Fruit fly (Drosophila melanogaster) whole organism, embryonic: ENCODE results near the gene CG17234.

ENCODE experiments used
- Atf3 ChIP-seq: fragments of 200-800 bp; sonication (Bioruptor generic); optimal IDR thresholded peaks from 3 replicates; lab custom pipeline; 2016; ENCODE audit warnings: missing biosample characterization, missing genetic modification characterization
- B-H1 ChIP-seq: fragments of 200-800 bp; sonication (Bioruptor generic); IDR thresholded peaks from 3 replicates; pipeline ENCODE4 v1.3.6; 2022; ENCODE audit warnings: missing biosample characterization, missing genetic modification characterization
- CG1024 ChIP-seq: fragments of 200-800 bp; sonication (Bioruptor generic); IDR thresholded peaks from 2 replicates; pipeline ENCODE4 v1.3.6; 2022; ENCODE audit warnings: missing biosample characterization, missing genetic modification characterization
- CG10366 ChIP-seq: fragments of 200-800 bp; sonication (Bioruptor generic); IDR thresholded peaks from 2 replicates; pipeline ENCODE4 v1.3.6; 2022; ENCODE audit warnings: missing biosample characterization, missing genetic modification characterization
- CG10543 ChIP-seq: fragments of 200-800 bp; sonication (Bioruptor generic); optimal IDR thresholded peaks from 3 replicates; lab custom pipeline; 2017; ENCODE audit warnings: missing biosample characterization, mild to moderate bottlenecking, missing genetic modification characterization, moderate library complexity
- CG11398 ChIP-seq: fragments of 200-800 bp; sonication (Bioruptor generic); optimal IDR thresholded peaks from 2 replicates; lab custom pipeline; 2016; ENCODE audit warnings: missing biosample characterization, missing genetic modification characterization
- CG11456 ChIP-seq: fragments of 200-800 bp; sonication (Bioruptor generic); IDR thresholded peaks from 3 replicates; pipeline ENCODE4 v1.3.6; 2022; ENCODE audit warnings: missing biosample characterization, missing genetic modification characterization
- CG12219 ChIP-seq: fragments of 200-800 bp; sonication (Bioruptor generic); optimal IDR thresholded peaks from 3 replicates; lab custom pipeline; 2018; ENCODE audit warnings: missing biosample characterization, mild to moderate bottlenecking, missing genetic modification characterization
- CG13123 ChIP-seq: fragments of 200-800 bp; sonication (Bioruptor generic); optimal IDR thresholded peaks from 2 replicates; lab custom pipeline; 2016; ENCODE audit warnings: missing biosample characterization, missing genetic modification characterization
- CG14667 ChIP-seq: fragments of 200-800 bp; sonication (Bioruptor generic); IDR thresholded peaks from 2 replicates; pipeline ENCODE4 v1.3.6; 2022; ENCODE audit warnings: missing biosample characterization, missing genetic modification characterization
- CG1602 ChIP-seq: fragments of 200-800 bp; sonication (Bioruptor generic); optimal IDR thresholded peaks from 3 replicates; lab custom pipeline; 2016; ENCODE audit warnings: missing biosample characterization, missing genetic modification characterization
- CG16779 ChIP-seq: fragments of 200-800 bp; sonication (Bioruptor generic); IDR thresholded peaks from 2 replicates; pipeline ENCODE4 v1.3.6; 2022; ENCODE audit warnings: missing biosample characterization, missing genetic modification characterization
- CG17612 ChIP-seq: fragments of 200-800 bp; sonication (Bioruptor generic); IDR thresholded peaks from 2 replicates; pipeline ENCODE4 v1.3.6; 2022; ENCODE audit warnings: missing biosample characterization, missing genetic modification characterization
- CG3407 ChIP-seq: fragments of 200-800 bp; sonication (Bioruptor generic); optimal IDR thresholded peaks from 2 replicates; lab custom pipeline; 2018; ENCODE audit warnings: missing biosample characterization, mild to moderate bottlenecking, missing genetic modification characterization
- CG3995 ChIP-seq: fragments of 200-800 bp; sonication (Bioruptor generic); optimal IDR thresholded peaks from 3 replicates; lab custom pipeline; 2016; ENCODE audit warnings: missing biosample characterization, missing genetic modification characterization
- CG4424 ChIP-seq: fragments of 200-800 bp; sonication (Bioruptor generic); optimal IDR thresholded peaks from 3 replicates; lab custom pipeline; 2016; ENCODE audit warnings: missing biosample characterization, missing genetic modification characterization
- CG6689 ChIP-seq: fragments of 200-800 bp; sonication (Bioruptor generic); IDR thresholded peaks from 2 replicates; pipeline ENCODE4 v1.3.6; 2022; ENCODE audit warnings: missing biosample characterization, missing genetic modification characterization
- CG6854 ChIP-seq: fragments of 200-800 bp; sonication (Bioruptor generic); optimal IDR thresholded peaks from 3 replicates; lab custom pipeline; 2017; ENCODE audit warnings: missing biosample characterization, mild to moderate bottlenecking, missing genetic modification characterization
- CG7963 ChIP-seq: fragments of 200-800 bp; sonication (Bioruptor generic); IDR thresholded peaks from 3 replicates; pipeline ENCODE4 v1.3.6; 2022; ENCODE audit warnings: missing biosample characterization, missing genetic modification characterization; ENCODE audit not compliant: partially characterized antibody
- CG8765 ChIP-seq: fragments of 200-800 bp; sonication (Bioruptor generic); IDR thresholded peaks from 2 replicates; pipeline ENCODE4 v1.3.6; 2022; ENCODE audit warnings: missing biosample characterization, missing genetic modification characterization
- CG8924 ChIP-seq: fragments of 200-800 bp; optimal IDR thresholded peaks from 3 replicates; lab custom pipeline; 2019; ENCODE audit warnings: missing biosample characterization, mild to moderate bottlenecking, missing genetic modification characterization, moderate library complexity
- CG9215 ChIP-seq: fragments of 200-800 bp; sonication (Bioruptor generic); IDR thresholded peaks from 2 replicates; pipeline ENCODE4 v1.3.6; 2022; ENCODE audit warnings: missing biosample characterization, missing genetic modification characterization
- Fer3 ChIP-seq: fragments of 200-800 bp; sonication (Bioruptor generic); optimal IDR thresholded peaks from 2 replicates; lab custom pipeline; 2018; ENCODE audit warnings: missing biosample characterization, mild to moderate bottlenecking, missing genetic modification characterization, moderate library complexity
- HLHmδ ChIP-seq: fragments of 200-800 bp; sonication (Bioruptor generic); optimal IDR thresholded peaks from 2 replicates; lab custom pipeline; 2018; ENCODE audit warnings: missing biosample characterization, mild to moderate bottlenecking, missing genetic modification characterization, moderate library complexity
- HmgD ChIP-seq: fragments of 200-800 bp; sonication (Bioruptor generic); optimal IDR thresholded peaks from 3 replicates; lab custom pipeline; 2016; ENCODE audit warnings: missing biosample characterization, missing genetic modification characterization
- Hr39 ChIP-seq: fragments of >200 bp; optimal IDR thresholded peaks from 2 replicates; lab custom pipeline; 2017
- Nf-YA ChIP-seq: fragments of 200-800 bp; sonication (Bioruptor generic); IDR thresholded peaks from 2 replicates; pipeline ENCODE4 v1.3.6; 2022; ENCODE audit warnings: missing biosample characterization, missing genetic modification characterization
- Oli ChIP-seq: fragments of 200-800 bp; sonication (Bioruptor generic); optimal IDR thresholded peaks from 2 replicates; lab custom pipeline; 2018; ENCODE audit warnings: missing biosample characterization, mild to moderate bottlenecking, missing genetic modification characterization, moderate library complexity
- Opbp ChIP-seq: fragments of 200-800 bp; sonication (Bioruptor generic); IDR thresholded peaks from 3 replicates; pipeline ENCODE4 v1.3.6; 2022; ENCODE audit warnings: missing biosample characterization, missing genetic modification characterization; ENCODE audit not compliant: partially characterized antibody
- Pdp1 ChIP-seq, 2 experiments: fragments of 200-800 bp; sonication (Bioruptor generic); optimal IDR thresholded peaks; 3 replicates each; lab custom pipeline; 2016; ENCODE audit warnings: missing biosample characterization in 2 of 2, missing genetic modification characterization in 2 of 2, mild to moderate bottlenecking in 1 of 2, moderate library complexity in 1 of 2
- Ravus ChIP-seq: fragments of 200-800 bp; sonication (Bioruptor generic); IDR thresholded peaks from 2 replicates; pipeline ENCODE4 v1.3.6; 2022; ENCODE audit warnings: missing biosample characterization, missing genetic modification characterization
- Scr ChIP-seq: fragments of 200-800 bp; sonication (Bioruptor generic); IDR thresholded peaks from 2 replicates; pipeline ENCODE4 v1.3.6; 2022; ENCODE audit warnings: missing biosample characterization, missing genetic modification characterization; ENCODE audit not compliant: partially characterized antibody
- Sry-β ChIP-seq: fragments of 200-800 bp; sonication (Bioruptor generic); optimal IDR thresholded peaks from 2 replicates; lab custom pipeline; 2018; ENCODE audit warnings: missing biosample characterization, mild to moderate bottlenecking, missing genetic modification characterization, moderate library complexity
- ab ChIP-seq: fragments of 200-800 bp; sonication (Bioruptor generic); optimal IDR thresholded peaks from 2 replicates; lab custom pipeline; 2016; ENCODE audit warnings: missing biosample characterization, missing genetic modification characterization
- btn ChIP-seq: fragments of 200-800 bp; sonication (Bioruptor generic); optimal IDR thresholded peaks from 2 replicates; lab custom pipeline; 2016; ENCODE audit warnings: missing biosample characterization, missing genetic modification characterization
- croc ChIP-seq: fragments of 200-800 bp; sonication (Bioruptor generic); conservative IDR thresholded peaks from 3 replicates; pipeline ENCODE4 v1.3.6; 2022; ENCODE audit warnings: missing biosample characterization, missing genetic modification characterization
- crp ChIP-seq, 2 experiments: fragments of 200-800 bp; sonication (Bioruptor generic); optimal IDR thresholded peaks; 2 replicates in 1 of 2; 3 replicates in 1 of 2; lab custom pipeline; 2017; ENCODE audit warnings: missing biosample characterization in 2 of 2, missing genetic modification characterization in 2 of 2, mild to moderate bottlenecking in 1 of 2, moderate library complexity in 1 of 2
- fru ChIP-seq: fragments of >200 bp; optimal IDR thresholded peaks from 2 replicates; lab custom pipeline; 2017
- hb ChIP-seq: fragments of 200-800 bp; sonication (Bioruptor generic); IDR thresholded peaks from 3 replicates; pipeline ENCODE4 v1.3.6; 2022; ENCODE audit warnings: missing biosample characterization, missing genetic modification characterization; ENCODE audit not compliant: partially characterized antibody
- nau ChIP-seq: fragments of 200-800 bp; sonication (Bioruptor generic); optimal IDR thresholded peaks from 3 replicates; lab custom pipeline; 2017; ENCODE audit warnings: missing biosample characterization, mild to moderate bottlenecking, missing genetic modification characterization, missing genetic modification reagents
- nerfin-2 ChIP-seq: fragments of 200-800 bp; sonication (Bioruptor generic); IDR thresholded peaks from 2 replicates; pipeline ENCODE4 v1.3.6; 2022; ENCODE audit warnings: missing biosample characterization, missing genetic modification characterization; ENCODE audit not compliant: partially characterized antibody
- oc ChIP-seq: fragments of 200-800 bp; sonication (Bioruptor generic); optimal IDR thresholded peaks from 2 replicates; lab custom pipeline; 2018; ENCODE audit warnings: missing biosample characterization, mild to moderate bottlenecking, missing genetic modification characterization, moderate library complexity
- org-1 ChIP-seq: fragments of 200-800 bp; sonication (Bioruptor generic); optimal IDR thresholded peaks from 2 replicates; lab custom pipeline; 2017; ENCODE audit warnings: missing biosample characterization, missing genetic modification characterization
- otp ChIP-seq: fragments of 200-800 bp; sonication (Bioruptor generic); IDR thresholded peaks from 3 replicates; pipeline ENCODE4, ENCODE4 v1.3.6; 2022; ENCODE audit warnings: missing biosample characterization, missing genetic modification characterization
- pita ChIP-seq: fragments of 200-800 bp; sonication (Bioruptor generic); optimal IDR thresholded peaks from 2 replicates; lab custom pipeline; 2017; ENCODE audit warnings: missing biosample characterization, mild to moderate bottlenecking, missing genetic modification characterization
- scrt ChIP-seq: fragments of 200-800 bp; sonication (Bioruptor generic); optimal IDR thresholded peaks from 2 replicates; lab custom pipeline; 2018; ENCODE audit warnings: missing biosample characterization, mild to moderate bottlenecking, missing genetic modification characterization, moderate library complexity
- sd ChIP-seq: fragments of 200-800 bp; sonication (Bioruptor generic); optimal IDR thresholded peaks from 3 replicates; lab custom pipeline; 2018; ENCODE audit warnings: missing biosample characterization, mild to moderate bottlenecking, missing genetic modification characterization, moderate library complexity
- sens ChIP-seq: fragments of 200-800 bp; sonication (Bioruptor generic); peaks from one replicate; lab custom pipeline; 2016; ENCODE audit warnings: missing biosample characterization, missing genetic modification characterization
- sisA ChIP-seq: fragments of 200-800 bp; sonication (Bioruptor generic); IDR thresholded peaks from 2 replicates; pipeline ENCODE4 v1.3.6; 2022; ENCODE audit warnings: missing biosample characterization, missing genetic modification characterization
- slou ChIP-seq: fragments of 200-800 bp; sonication (Bioruptor generic); optimal IDR thresholded peaks from 3 replicates; lab custom pipeline; 2016; ENCODE audit warnings: missing biosample characterization, missing genetic modification characterization
- slp2 ChIP-seq: fragments of 200-800 bp; sonication (Bioruptor generic); optimal IDR thresholded peaks from 2 replicates; lab custom pipeline; 2016; ENCODE audit warnings: missing biosample characterization, missing genetic modification characterization

Gene CG17234

DNA sequence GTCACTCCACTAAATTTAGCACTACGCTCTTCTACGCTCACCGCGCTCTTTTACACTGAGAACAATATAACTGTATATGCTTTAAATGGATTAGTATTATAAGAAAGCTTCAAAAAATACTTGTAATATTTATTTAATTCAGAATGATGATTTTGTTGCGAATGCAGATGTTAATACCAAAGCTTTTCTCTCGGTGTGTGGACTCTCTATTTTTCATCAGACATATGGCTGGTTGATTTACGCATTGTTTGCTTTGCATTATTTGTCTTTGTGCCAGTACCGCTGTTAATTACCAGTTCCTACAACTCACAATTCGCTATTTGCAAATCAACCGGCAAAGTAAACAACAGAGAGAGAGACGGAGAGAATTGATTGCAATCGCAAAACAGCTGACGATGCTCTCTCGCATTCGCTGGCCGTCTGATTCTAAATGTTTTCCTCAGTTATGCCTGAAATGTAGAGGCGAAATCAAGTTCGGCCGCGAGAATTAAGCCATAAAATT is 31.1 kb upstream of the CG17234 start (continued):
- TF ChIP-seq CG16779 (peak; percentile 96), oc (peak; percentile 93), slou (GFP tag; lab: Kevin White, UChicago) (peak; percentile 92), CG6689 (GFP tag; lab: Robert Waterston, UW) (peak; percentile 97), CG4424 (GFP tag; lab: Kevin White, UChicago) (peak; percentile 92), ab (GFP tag; lab: Kevin White, UChicago) (peak; percentile 93), Nf-YA (peak; percentile 96), Hr39 (lab: Kevin White, UChicago) (no peak), CG8924 (tag; lab: Kevin White, UChicago) (peak; percentile 98), hb (GFP tag; lab: Robert Waterston, UW) (no peak), fru (lab: Kevin White, UChicago) (no peak), croc (GFP tag; lab: Robert Waterston, UW) (peak; percentile 91), otp (GFP tag; lab: Robert Waterston, UW) (peak; percentile 98), CG12219 (GFP tag; lab: Kevin White, UChicago) (peak; percentile 96), btn (GFP tag; lab: Kevin White, UChicago) (peak; percentile 87), nerfin-2 (no peak), Opbp (GFP tag; lab: Robert Waterston, UW) (no peak), CG17612 (GFP tag; lab: Robert Waterston, UW) (peak; percentile 93), nau (GFP tag; lab: Kevin White, UChicago) (peak; percentile 92), sens (peak; percentile 99), Atf3 (GFP tag; lab: Kevin White, UChicago) (peak; percentile 92), sisA (peak; percentile 97), HmgD (GFP tag; lab: Kevin White, UChicago) (peak; percentile 81), HLHmδ (GFP tag; lab: Kevin White, UChicago) (no peak), Fer3 (tag; lab: Kevin White, UChicago) (peak; percentile 96), CG9215 (peak; percentile 93), CG11456 (GFP tag; lab: Robert Waterston, UW) (peak; percentile 99), slp2 (peak; percentile 90), CG14667 (GFP tag; lab: Robert Waterston, UW) (peak; percentile 96), CG1602 (GFP tag; lab: Kevin White, UChicago) (peak; percentile 96), CG3407 (GFP tag; lab: Kevin White, UChicago) (peak; percentile 92), CG10366 (GFP tag; lab: Robert Waterston, UW) (peak; percentile 97), pita (GFP tag; lab: Kevin White, UChicago) (no peak), CG3995 (GFP tag; lab: Kevin White, UChicago) (peak; percentile 71), sd (peak; percentile 85), org-1 (GFP tag; lab: Kevin White, UChicago) (peak; percentile 96), Ravus (GFP tag; lab: Robert Waterston, UW) (peak; percentile 95), CG11398 (peak; percentile 90), Sry-β (GFP tag; lab: Kevin White, UChicago) (peak; percentile 40), crp (GFP tag; optimal IDR thresholded peaks at IDR 0.05; lab: Kevin White, UChicago) (peak in 1 of 2 experiments; percentile 73), Scr (no peak), Pdp1 (GFP tag; optimal IDR thresholded peaks at IDR 0.05; lab: Kevin White, UChicago) (peak; percentile 94 to 96), CG13123 (peak; percentile 93), CG6854 (GFP tag; lab: Kevin White, UChicago) (peak; percentile 94), CG7963 (no peak), Oli (tag; lab: Kevin White, UChicago) (peak; percentile 96), CG10543 (peak; percentile 95), scrt (GFP tag; lab: Kevin White, UChicago) (peak; percentile 89), CG1024 (GFP tag; lab: Robert Waterston, UW) (peak; percentile 95), B-H1 (GFP tag; lab: Robert Waterston, UW) (peak; percentile 97), CG8765 (GFP tag; lab: Robert Waterston, UW) (peak; percentile 90)
